Fruit fly (Drosophila melanogaster) whole organism, wandering third instar larva: Measurements from ENCODE around the gene tut.

ENCODE experiments used
- CG9705 ChIP-seq: fragments of 200-800 bp; sonication (Bioruptor generic); optimal IDR thresholded peaks from 2 replicates; lab custom pipeline; 2018; ENCODE audit warnings: missing biosample characterization, mild to moderate bottlenecking, missing genetic modification characterization
- CrebA ChIP-seq: fragments of 200-800 bp; sonication (Bioruptor generic); optimal IDR thresholded peaks from 2 replicates; lab custom pipeline; 2016; ENCODE audit warnings: missing biosample characterization, mild to moderate bottlenecking, missing genetic modification characterization, borderline replicate concordance
- Dfd ChIP-seq: fragments of >200 bp; optimal IDR thresholded peaks from 2 replicates; lab custom pipeline; 2017; ENCODE audit warnings: missing biosample characterization, missing genetic modification characterization
- Dif ChIP-seq: fragments of 200-275, 200-300 bp; sonication (Bioruptor generic); optimal IDR thresholded peaks from 2 replicates; lab custom pipeline; 2018; ENCODE audit warnings: missing biosample characterization, missing genetic modification characterization; ENCODE audit not compliant: partially characterized antibody
- GATAd ChIP-seq: sonication (Bioruptor generic); optimal IDR thresholded peaks from 2 replicates; lab custom pipeline; 2016; ENCODE audit warnings: missing biosample characterization, missing genetic modification characterization
- HLH106 ChIP-seq: fragments of 200-800 bp; optimal IDR thresholded peaks from 3 replicates; lab custom pipeline; 2019; ENCODE audit warnings: missing biosample characterization, mild to moderate bottlenecking, missing genetic modification characterization, moderate library complexity
- Hnf4 ChIP-seq: fragments of 200-800 bp; sonication (Bioruptor generic); optimal IDR thresholded peaks from 2 replicates; lab custom pipeline; 2016; ENCODE audit warnings: missing biosample characterization, mild to moderate bottlenecking, missing genetic modification characterization
- Hr78 ChIP-seq: fragments of >200 bp; optimal IDR thresholded peaks from 2 replicates; lab custom pipeline; 2017; ENCODE audit warnings: missing biosample characterization, missing genetic modification characterization
- Hr83 ChIP-seq: fragments of 200-300 bp; sonication (Bioruptor generic); optimal IDR thresholded peaks from 2 replicates; lab custom pipeline; 2016; ENCODE audit warnings: missing biosample characterization, mild to moderate bottlenecking, missing genetic modification characterization, moderate library complexity; ENCODE audit not compliant: poor library complexity, severe bottlenecking
- Jra ChIP-seq: sonication (Bioruptor generic); optimal IDR thresholded peaks from 2 replicates; lab custom pipeline; 2016; ENCODE audit warnings: missing biosample characterization, missing genetic modification characterization
- Myc ChIP-seq: fragments of >200 bp; optimal IDR thresholded peaks from 2 replicates; lab custom pipeline; 2017
- N ChIP-seq: fragments of >200 bp; optimal IDR thresholded peaks from 2 replicates; lab custom pipeline; 2018; ENCODE audit warnings: missing biosample characterization, missing external identifiers, missing genetic modification characterization
- OdsH ChIP-seq: fragments of 200-800 bp; sonication (Bioruptor generic); optimal IDR thresholded peaks from 2 replicates; lab custom pipeline; 2016; ENCODE audit warnings: missing biosample characterization, mild to moderate bottlenecking, missing genetic modification characterization
- Rel ChIP-seq, 2 experiments: fragments of 200-800 bp; sonication (Bioruptor generic) in 1 of 2; optimal IDR thresholded peaks; 2 replicates in 1 of 2; 3 replicates in 1 of 2; lab custom pipeline; 2016 to 2019; ENCODE audit warnings: mild to moderate bottlenecking in 2 of 2, missing biosample characterization in 2 of 2, missing genetic modification characterization in 2 of 2, moderate library complexity in 1 of 2
- Sp1 ChIP-seq: fragments of 200-800 bp; sonication (Bioruptor generic); optimal IDR thresholded peaks from 3 replicates; lab custom pipeline; 2019; ENCODE audit warnings: missing biosample characterization, mild to moderate bottlenecking, missing genetic modification characterization, moderate library complexity
- Vsx2 ChIP-seq: fragments of 200-300, 225-300 bp; sonication (Bioruptor generic); optimal IDR thresholded peaks from 2 replicates; lab custom pipeline; 2018; ENCODE audit warnings: missing biosample characterization, missing genetic modification characterization; ENCODE audit not compliant: partially characterized antibody
- br ChIP-seq: fragments of 200-800 bp; sonication (Bioruptor generic); optimal IDR thresholded peaks from 2 replicates; lab custom pipeline; 2016; ENCODE audit warnings: missing biosample characterization, missing genetic modification characterization
- brk ChIP-seq: fragments of 200-800 bp; sonication (Bioruptor generic); optimal IDR thresholded peaks from 2 replicates; lab custom pipeline; 2016; ENCODE audit warnings: missing biosample characterization, mild to moderate bottlenecking, missing genetic modification characterization
- dl ChIP-seq, 2 experiments: fragments of 175-275, 200-275 bp in 1 of 2; fragments of 200-275 bp in 1 of 2; sonication (Bioruptor generic); optimal IDR thresholded peaks; lab custom pipeline; 2018; ENCODE audit warnings: mild to moderate bottlenecking in 2 of 2, missing biosample characterization in 2 of 2, missing genetic modification characterization in 2 of 2, moderate library complexity in 2 of 2; ENCODE audit not compliant: partially characterized antibody in 2 of 2, insufficient read depth in 1 of 2
- dmrt93B ChIP-seq: fragments of 200-800 bp; sonication (Bioruptor generic); optimal IDR thresholded peaks from 2 replicates; lab custom pipeline; 2018; ENCODE audit warnings: missing biosample characterization, mild to moderate bottlenecking, missing genetic modification characterization
- dsf ChIP-seq: sonication (Bioruptor generic); optimal IDR thresholded peaks from 2 replicates; lab custom pipeline; 2016; ENCODE audit warnings: missing biosample characterization, missing genetic modification characterization, borderline replicate concordance
- ey ChIP-seq: fragments of 200-800 bp; sonication (Bioruptor generic); optimal IDR thresholded peaks from 2 replicates; lab custom pipeline; 2016; ENCODE audit warnings: missing biosample characterization, missing genetic modification characterization
- foxo ChIP-seq, 2 experiments: fragments of 200-800 bp; sonication (Bioruptor generic); optimal IDR thresholded peaks; 2 replicates in 1 of 2; 3 replicates in 1 of 2; lab custom pipeline; 2016 to 2017; ENCODE audit warnings: missing biosample characterization in 2 of 2, missing genetic modification characterization in 2 of 2
- fru ChIP-seq: fragments of 200-800 bp; sonication (Bioruptor generic); optimal IDR thresholded peaks from 3 replicates; lab custom pipeline; 2016; ENCODE audit warnings: missing biosample characterization, mild to moderate bottlenecking, missing genetic modification characterization
- h ChIP-seq: fragments of 200-800 bp; sonication (Bioruptor generic); optimal IDR thresholded peaks from 3 replicates; lab custom pipeline; 2016; ENCODE audit warnings: missing biosample characterization, mild to moderate bottlenecking, missing genetic modification characterization
- jim ChIP-seq: fragments of 175-275, 200-325 bp; sonication (Bioruptor generic); optimal IDR thresholded peaks from 2 replicates; lab custom pipeline; 2016; ENCODE audit warnings: missing biosample characterization, mild to moderate bottlenecking, missing genetic modification characterization
- pan ChIP-seq: fragments of >200 bp; optimal IDR thresholded peaks from 2 replicates; lab custom pipeline; 2017
- rgr ChIP-seq: fragments of 200-800 bp; sonication (Bioruptor generic); optimal IDR thresholded peaks from 3 replicates; lab custom pipeline; 2016; ENCODE audit warnings: missing biosample characterization, mild to moderate bottlenecking, missing genetic modification characterization
- sage ChIP-seq: fragments of 200-800 bp; sonication (Bioruptor generic); optimal IDR thresholded peaks from 2 replicates; lab custom pipeline; 2016; ENCODE audit warnings: missing biosample characterization, mild to moderate bottlenecking, missing genetic modification characterization
- sv ChIP-seq: fragments of 200-800 bp; sonication (Bioruptor generic); optimal IDR thresholded peaks from 3 replicates; lab custom pipeline; 2016; ENCODE audit warnings: missing biosample characterization, missing genetic modification characterization
- tai ChIP-seq: sonication (Bioruptor generic); optimal IDR thresholded peaks from 2 replicates; lab custom pipeline; 2016; ENCODE audit warnings: missing biosample characterization, missing genetic modification characterization
- usp ChIP-seq: fragments of >200 bp; optimal IDR thresholded peaks from 2 replicates; lab custom pipeline; 2017; ENCODE audit warnings: missing biosample characterization, missing genetic modification characterization
- woc ChIP-seq: sonication (Bioruptor generic); optimal IDR thresholded peaks from 2 replicates; lab custom pipeline; 2016; ENCODE audit warnings: missing biosample characterization, mild to moderate bottlenecking, missing genetic modification characterization

tut gene

DNA sequence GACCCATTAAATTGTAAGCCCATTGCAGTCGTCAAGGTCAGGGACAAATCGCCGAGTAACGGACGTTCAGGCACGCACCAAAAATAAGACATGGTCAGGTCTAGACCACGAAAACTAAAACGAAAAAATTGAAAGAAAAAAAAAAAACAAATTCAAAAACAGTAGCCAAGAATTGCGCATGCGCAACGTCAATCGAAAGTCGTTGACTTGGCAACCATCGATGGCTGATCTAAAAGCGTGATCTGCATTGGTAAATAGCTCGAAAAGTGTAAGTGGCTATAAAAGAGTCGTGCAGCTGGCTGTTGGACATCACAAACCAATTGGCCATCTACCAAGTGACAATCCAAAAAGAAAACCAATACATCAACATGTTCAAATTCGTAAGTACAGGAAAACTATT, 11.3 kb upstream of the tut start, which contains the start of gene CG13678:
Gene CG13678, plus strand, starts transcription at position 307 of the 400 bp plus-strand sequence.
- TF ChIP-seq GATAd (GFP tag; lab: Kevin White, UChicago) (no peak), tai (no peak), dl (GFP tag; optimal IDR thresholded peaks at IDR 0.05; lab: Kevin White, UChicago; ENCODE audit: insufficient read depth in 1 of 2, partially characterized antibody in 2 of 2) (no peak)

DNA sequence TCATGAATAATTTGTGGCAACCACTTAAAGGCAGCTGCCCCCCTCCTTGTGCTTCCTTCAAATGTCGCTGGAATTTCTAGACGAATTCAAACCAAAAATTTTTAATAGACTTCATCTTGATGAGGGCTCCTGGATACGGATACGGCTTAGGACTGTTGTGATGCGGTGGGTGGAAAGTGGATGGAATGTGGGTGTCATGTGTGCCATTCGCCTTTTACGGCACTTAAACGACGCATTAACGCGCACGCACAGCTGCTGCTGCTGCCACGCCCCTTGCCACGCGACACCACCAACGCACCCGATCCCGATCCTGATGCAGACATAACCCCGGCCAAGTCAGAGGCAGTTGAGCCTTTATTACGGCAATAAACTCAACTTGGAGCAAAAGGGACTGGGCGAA, 9.1 kb upstream of the tut start:
- TF ChIP-seq Vsx2 (GFP tag; lab: Kevin White, UChicago) (no peak), br (no peak), CrebA (GFP tag; lab: Kevin White, UChicago) (no peak), h (no peak), pan (lab: Kevin White, UChicago) (no peak), HLH106 (tag; lab: Kevin White, UChicago) (no peak), OdsH (GFP tag; lab: Kevin White, UChicago) (no peak), Hr83 (GFP tag; lab: Kevin White, UChicago) (no peak), CG9705 (no peak)

DNA sequence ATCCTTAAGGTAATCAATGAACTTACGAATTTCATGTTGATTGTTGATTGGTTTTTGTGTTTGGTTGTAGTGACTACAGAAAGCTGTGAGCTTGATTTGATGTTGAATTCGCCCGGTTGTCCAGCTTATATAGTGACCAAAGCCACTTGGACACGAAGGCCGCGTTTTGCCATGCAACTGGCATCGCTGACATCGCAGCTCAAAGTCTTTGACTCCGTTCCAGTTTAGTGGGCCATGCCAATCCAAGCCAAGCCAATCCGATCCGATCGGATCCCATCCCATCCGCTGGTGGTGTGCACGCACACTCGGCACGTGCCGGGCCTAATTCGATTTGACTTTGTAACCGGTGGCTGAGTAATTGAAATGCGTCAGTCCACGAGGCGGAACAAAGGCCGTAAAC, 8.3 kb upstream of the tut start, which contains the start of gene CG13674:
Gene CG13674, minus strand, starts transcription at position 101 of the 400 bp plus-strand sequence.
- TF ChIP-seq dl (GFP tag; optimal IDR thresholded peaks at IDR 0.05; lab: Kevin White, UChicago; ENCODE audit: insufficient read depth in 1 of 2, partially characterized antibody in 2 of 2) (no peak), HLH106 (tag; lab: Kevin White, UChicago) (no peak), ey (GFP tag; lab: Kevin White, UChicago) (no peak), sage (GFP tag; lab: Kevin White, UChicago) (no peak), Rel (GFP tag; optimal IDR thresholded peaks at IDR 0.05; lab: Kevin White, UChicago) (no peak), Rel (tag; optimal IDR thresholded peaks at IDR 0.05; lab: Kevin White, UChicago) (no peak), Hr83 (GFP tag; lab: Kevin White, UChicago) (no peak)

DNA sequence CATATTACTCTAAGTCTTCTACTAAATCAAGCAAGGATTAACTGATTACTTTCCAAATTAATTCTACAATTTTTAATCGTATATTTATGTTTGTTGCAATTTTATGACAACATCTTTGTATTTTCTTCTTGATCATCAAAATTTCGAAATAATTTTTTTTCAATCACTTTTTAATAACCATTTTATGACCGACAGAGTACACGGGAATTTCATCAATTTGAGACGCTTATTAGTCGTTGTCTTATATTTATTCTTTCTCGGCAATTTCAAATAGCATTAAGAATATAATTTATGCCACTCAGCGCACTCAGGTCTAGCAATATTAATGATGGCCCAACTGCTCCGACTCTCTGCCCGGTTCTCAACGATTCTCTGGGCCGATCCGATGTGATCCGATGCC, 4.4 kb upstream of the tut start, which contains the start of gene CG8012:
Gene CG8012, plus strand, starts transcription at position 301 of the 400 bp plus-strand sequence.
- TF ChIP-seq Dfd (GFP tag; lab: Kevin White, UChicago) (no peak), woc (GFP tag; lab: Kevin White, UChicago) (no peak), dl (GFP tag; optimal IDR thresholded peaks at IDR 0.05; lab: Kevin White, UChicago; ENCODE audit: insufficient read depth in 1 of 2, partially characterized antibody in 2 of 2) (no peak), foxo (GFP tag; optimal IDR thresholded peaks at IDR 0.05; lab: Kevin White, UChicago) (no peak), Hr83 (GFP tag; lab: Kevin White, UChicago) (no peak), rgr (GFP tag; lab: Kevin White, UChicago) (no peak), dmrt93B (no peak), ey (GFP tag; lab: Kevin White, UChicago) (no peak), h (no peak), HLH106 (tag; lab: Kevin White, UChicago) (no peak), tai (no peak)

DNA sequence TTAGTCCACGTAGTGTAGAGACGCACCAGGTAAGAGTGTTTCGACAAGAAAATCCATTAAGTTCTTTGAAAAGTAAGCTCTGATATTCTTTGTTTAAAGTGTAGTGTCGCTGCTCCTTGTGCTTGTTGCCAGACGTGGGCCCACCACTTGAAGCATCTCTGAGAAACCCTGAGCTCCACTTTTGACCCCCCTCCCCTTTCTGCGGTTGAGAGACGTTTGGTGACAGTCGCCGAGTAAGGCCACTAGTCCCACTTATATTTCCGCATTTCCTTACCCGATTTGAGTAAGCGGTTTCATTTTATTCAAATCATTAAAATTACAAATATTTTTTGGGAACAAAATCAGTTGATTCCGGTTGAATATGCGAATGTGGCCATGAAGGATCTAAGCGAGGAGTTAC, 1.0 kb upstream of the tut start, which contains the start of gene CG8006:
Gene CG8006, plus strand, starts transcription at position 301 of the 400 bp plus-strand sequence.
- TF ChIP-seq Rel (GFP tag; optimal IDR thresholded peaks at IDR 0.05; lab: Kevin White, UChicago) (no peak), Rel (tag; optimal IDR thresholded peaks at IDR 0.05; lab: Kevin White, UChicago) (no peak), N (no peak), Hnf4 (GFP tag; lab: Kevin White, UChicago) (no peak), usp (no peak), br (no peak), jim (GFP tag; lab: Kevin White, UChicago) (no peak), Dif (GFP tag; lab: Kevin White, UChicago) (no peak), ey (GFP tag; lab: Kevin White, UChicago) (no peak), dsf (no peak)

DNA sequence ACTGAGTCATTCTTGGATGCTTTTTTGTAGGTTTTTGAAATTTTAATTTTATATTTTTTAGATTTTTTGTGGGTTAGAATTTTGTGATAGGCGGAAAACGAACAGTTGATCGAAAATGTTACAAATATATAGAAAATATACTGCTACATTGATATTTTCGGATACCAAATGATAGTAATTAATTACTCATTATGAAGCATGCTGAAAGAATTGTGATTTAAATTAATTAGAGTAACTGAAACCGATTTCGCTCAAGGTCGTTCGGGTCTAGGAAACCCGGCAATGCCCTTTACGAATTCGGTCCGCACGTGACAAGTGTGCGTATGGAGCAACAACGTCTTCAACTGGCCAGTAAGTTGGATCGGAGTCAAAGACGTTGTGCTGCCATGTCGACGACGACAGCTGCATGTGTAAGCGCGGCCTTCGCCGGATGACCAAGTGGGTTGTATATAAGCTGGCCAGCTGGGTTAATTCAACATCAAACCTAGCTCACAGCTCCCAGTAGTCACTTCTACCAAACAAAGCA, 8.2 kb downstream of the tut start, which contains the start of the genes CG7366 and CG13679:
Gene CG7366, minus strand, starts transcription at position 101 of the 526 bp plus-strand sequence.
Gene CG13679, plus strand, starts transcription at position 476 of the 526 bp plus-strand sequence.
- TF ChIP-seq N = no peak
- no peak for TF ChIP-seq sv (GFP tag; lab: Kevin White, UChicago)
- no peak for TF ChIP-seq GATAd (GFP tag; lab: Kevin White, UChicago)
- TF ChIP-seq Myc (lab: Kevin White, UChicago) = no peak
- no peak for TF ChIP-seq Jra
- TF ChIP-seq h = no peak
- no peak for TF ChIP-seq OdsH (GFP tag; lab: Kevin White, UChicago)
- no peak for TF ChIP-seq pan (lab: Kevin White, UChicago)
- no peak for TF ChIP-seq fru (GFP tag; lab: Kevin White, UChicago)
- TF ChIP-seq Sp1 = no peak
- TF ChIP-seq sage (GFP tag; lab: Kevin White, UChicago) = no peak
- TF ChIP-seq tai = no peak
- no peak for TF ChIP-seq ey (GFP tag; lab: Kevin White, UChicago)
- no peak for TF ChIP-seq br
- TF ChIP-seq dl (GFP tag; optimal IDR thresholded peaks at IDR 0.05; lab: Kevin White, UChicago; ENCODE audit: insufficient read depth in 1 of 2, partially characterized antibody in 2 of 2) = no peak
- no peak for TF ChIP-seq Rel (GFP tag; optimal IDR thresholded peaks at IDR 0.05; lab: Kevin White, UChicago)
- TF ChIP-seq Rel (tag; optimal IDR thresholded peaks at IDR 0.05; lab: Kevin White, UChicago) = no peak
- no peak for TF ChIP-seq Hr78 (GFP tag; lab: Kevin White, UChicago)
- no peak for TF ChIP-seq dsf
- no peak for TF ChIP-seq brk (GFP tag; lab: Kevin White, UChicago)
- no peak for TF ChIP-seq woc (GFP tag; lab: Kevin White, UChicago)
- TF ChIP-seq, all 38 proteins: peak for 0
